Fruit fly (Drosophila melanogaster): ENCODE data around the gene CG5131.

CG5131 gene

DNA sequence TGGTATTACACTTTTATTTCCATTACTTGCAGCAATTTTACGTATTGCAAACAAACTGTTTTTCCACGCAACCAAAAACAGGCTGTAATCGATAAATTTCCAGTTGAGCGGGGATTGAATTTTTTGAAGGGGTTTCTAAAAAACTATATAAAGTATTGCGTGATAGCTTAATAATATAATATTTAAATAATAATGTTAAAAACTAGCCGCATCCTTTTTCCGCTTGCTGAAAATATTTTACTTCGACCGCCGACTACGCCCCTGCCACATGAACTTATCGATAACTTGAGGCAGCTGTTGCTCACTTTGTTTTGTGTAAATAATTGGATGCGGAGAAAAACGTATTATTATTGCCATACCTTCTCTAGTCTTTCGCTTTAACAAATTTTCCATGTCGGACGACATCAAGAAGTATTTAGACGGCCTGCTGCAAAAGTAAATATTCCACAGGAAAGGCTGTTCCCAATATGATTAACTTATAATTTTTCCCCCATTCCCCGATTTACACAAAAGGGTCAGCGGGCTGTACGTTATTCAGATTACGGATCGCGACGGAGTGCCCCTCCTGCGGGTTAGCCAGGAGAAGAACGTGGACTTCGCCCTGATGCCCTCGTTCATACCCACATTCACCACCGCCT is 3.2 kb upstream of the CG5131 start, which contains the start of the genes fws and Lamtor3 (continued):
- TF ChIP-seq CG1832 (GFP tag; optimal IDR thresholded peaks at IDR 0.05) (no peak), CG18619 (GFP tag; optimal IDR thresholded peaks at IDR 0.05) (peak; percentile 97), CG10274 (GFP tag; optimal IDR thresholded peaks at IDR 0.05) (peak; percentile 84), Nf-YA (GFP tag; IDR thresholded peaks at IDR 0.05) (peak; percentile 97), sr (GFP tag; IDR thresholded peaks at IDR 0.05) (peak; percentile 97), bigmax (GFP tag; optimal IDR thresholded peaks at IDR 0.05) (peak; percentile 75), Dek (tag; optimal IDR thresholded peaks at IDR 0.05) (peak; percentile 98), CG6272 (GFP tag; IDR thresholded peaks at IDR 0.05) (peak; percentile 99), Antp (GFP tag; optimal IDR thresholded peaks at IDR 0.05) (peak; percentile 72), dati (GFP tag; IDR thresholded peaks at IDR 0.05) (peak; percentile 98), tin (GFP tag; optimal IDR thresholded peaks at IDR 0.05) (peak; percentile 95), CG9215 (GFP tag; IDR thresholded peaks at IDR 0.05) (peak; percentile 98), lab (GFP tag; optimal IDR thresholded peaks at IDR 0.05) (peak; percentile 99), nerfin-1 (tag; optimal IDR thresholded peaks at IDR 0.05) (peak; percentile 93), CG32767 (GFP tag; IDR thresholded peaks at IDR 0.05) (peak; percentile 98), CG13775 (GFP tag; optimal IDR thresholded peaks at IDR 0.05) (peak; percentile 99), Rx (GFP tag; IDR thresholded peaks at IDR 0.05) (peak; percentile 99), CG13424 (tag; optimal IDR thresholded peaks at IDR 0.05) (peak; percentile 97), ro (GFP tag; IDR thresholded peaks at IDR 0.05) (peak; percentile 97), yki (optimal IDR thresholded peaks at IDR 0.05) (no peak), CG11093 (GFP tag; IDR thresholded peaks at IDR 0.05) (peak; percentile 99), B-H2 (GFP tag; optimal IDR thresholded peaks at IDR 0.05) (peak; percentile 46), Sox102F (GFP tag; optimal IDR thresholded peaks at IDR 0.05) (peak; percentile 99), CG17361 (GFP tag; IDR thresholded peaks at IDR 0.05) (peak; percentile 98), CTCF (GFP tag; optimal IDR thresholded peaks at IDR 0.05) (peak; percentile 64), CG34376 (GFP tag; optimal IDR thresholded peaks at IDR 0.05) (peak; percentile 79), croc (GFP tag; conservative IDR thresholded peaks at IDR 0.05) (peak; percentile 97), Elba2 (GFP tag; optimal IDR thresholded peaks at IDR 0.05) (peak; percentile 75), CG17802 (tag; optimal IDR thresholded peaks at IDR 0.05) (peak; percentile 93), dimm (GFP tag; IDR thresholded peaks at IDR 0.05) (peak; percentile 97), aop (GFP tag; IDR thresholded peaks at IDR 0.05) (peak; percentile 93), lbe (GFP tag; optimal IDR thresholded peaks at IDR 0.05) (peak; percentile 98), BtbVII (GFP tag; optimal IDR thresholded peaks at IDR 0.05) (peak; percentile 96), Aef1 (GFP tag; IDR thresholded peaks at IDR 0.05) (peak; percentile 99), her (GFP tag; optimal IDR thresholded peaks at IDR 0.05) (peak; percentile 28), CG12236 (GFP tag; optimal IDR thresholded peaks at IDR 0.05) (peak; percentile 57), CG30431 (GFP tag; optimal IDR thresholded peaks at IDR 0.05) (peak; percentile 98), btn (GFP tag; optimal IDR thresholded peaks at IDR 0.05) (peak; percentile 30), stwl (tag; optimal IDR thresholded peaks at IDR 0.05) (peak; percentile 87), Side (GFP tag; optimal IDR thresholded peaks at IDR 0.05) (peak; percentile 72), Dbx (GFP tag; IDR thresholded peaks at IDR 0.05) (peak; percentile 99), Mrtf (GFP tag; IDR thresholded peaks at IDR 0.05) (peak; percentile 99), CG6813 (GFP tag; optimal IDR thresholded peaks at IDR 0.05) (peak; percentile 95), sqz (GFP tag; optimal IDR thresholded peaks at IDR 0.05) (peak; percentile 91), Deaf1 (tag; optimal IDR thresholded peaks at IDR 0.05) (peak; percentile 77), CG6654 (GFP tag; optimal IDR thresholded peaks at IDR 0.05) (peak; percentile 91), unpg (GFP tag; optimal IDR thresholded peaks at IDR 0.05) (peak; percentile 99), CG11085 (GFP tag; IDR thresholded peaks at IDR 0.05) (peak; percentile 99), unc-4 (GFP tag; IDR thresholded peaks at IDR 0.05; ENCODE audit: partially characterized antibody) (peak; percentile 52; the same call in 1 of the 2 replicates), rib (GFP tag; IDR thresholded peaks at IDR 0.05) (peak; percentile 98), fru (optimal IDR thresholded peaks at IDR 0.05) (no peak)
